Worm (Caenorhabditis elegans): Measurements from ENCODE around the gene C17G10.10.

DNA sequence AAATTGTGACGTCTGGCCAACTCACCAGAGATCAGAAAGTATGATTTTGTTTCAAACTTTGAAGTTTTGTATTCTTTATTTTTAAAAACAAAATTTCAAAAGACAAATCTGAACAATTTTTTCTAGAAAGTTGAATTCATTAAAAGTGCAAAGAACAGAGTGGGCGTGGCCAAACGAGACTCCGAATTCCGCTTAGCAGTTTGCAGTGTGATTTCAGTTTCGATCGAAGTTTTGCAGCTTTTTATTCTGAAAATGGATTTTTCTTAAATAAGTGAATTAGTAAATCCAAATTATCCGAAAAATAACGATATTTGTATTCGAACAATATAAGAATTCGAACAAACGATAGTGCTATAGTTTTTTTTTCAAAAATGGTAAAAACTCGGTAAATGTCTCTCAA lies 34.3 kb upstream of the C17G10.10 start:
- TF ChIP-seq sox-4 (tag; optimal IDR thresholded peaks at IDR 0.05) (no peak), sox-2 (GFP tag; IDR thresholded peaks at IDR 0.05) (no peak)
